Worm (Caenorhabditis elegans) whole organism, L1 larva: ENCODE results near the gene cnb-1.
"Not testable (repeated sequence)": the region's sequence is repeated elsewhere in the genome, so short reads cannot be mapped to it uniquely, and the experiment has no call there.

Experiments
- C34B4.2 ChIP-seq: sonication (generic microtip); optimal IDR thresholded peaks from 2 replicates; lab custom pipeline; 2017; ENCODE audit warnings: mild to moderate bottlenecking, missing genetic modification characterization, missing compliant biosample characterization
- F16B12.6 ChIP-seq: fragments of 150-350 bp; optimal IDR thresholded peaks from 2 replicates; lab custom pipeline; 2014; ENCODE audit warnings: missing biosample characterization, missing genetic modification characterization
- Y116A8C.19 ChIP-seq: sonication (generic microtip); optimal IDR thresholded peaks from 2 replicates; lab custom pipeline; 2016; ENCODE audit warnings: missing compliant biosample characterization, missing genetic modification characterization, borderline replicate concordance
- alr-1 ChIP-seq: fragments of 200-800 bp; sonication (Bioruptor generic); optimal IDR thresholded peaks from 2 replicates; lab custom pipeline; 2018; ENCODE audit warnings: borderline replicate concordance, mild to moderate bottlenecking, missing genetic modification characterization, missing compliant biosample characterization
- ama-1 ChIP-seq: fragments of 150-350 bp; optimal IDR thresholded peaks from 2 replicates; lab custom pipeline; 2014
- ceh-82 ChIP-seq, 3 experiments: fragments of 150-350 bp in 1 of 3; sonication (generic microtip) in 2 of 3; optimal IDR thresholded peaks; 2 replicates each; lab custom pipeline; 2014 to 2017; ENCODE audit warnings: missing biosample characterization in 3 of 3, missing genetic modification characterization in 3 of 3
- ceh-88 ChIP-seq: fragments of 200-800 bp; sonication (Bioruptor generic); IDR thresholded peaks from 2 replicates; pipeline ENCODE4 v1.3.6; 2022; ENCODE audit warnings: missing genetic modification characterization, missing compliant biosample characterization
- efl-1 ChIP-seq, 4 experiments: fragments of 150-350 bp; optimal IDR thresholded peaks in 3 of 4; peaks in 1 of 4; 1 replicate in 1 of 4; 2 replicates in 3 of 4; lab custom pipeline; 2014; ENCODE audit warnings: missing biosample characterization in 2 of 4, missing genetic modification characterization in 2 of 4, missing genetic modification reagents in 2 of 4
- efl-3 ChIP-seq: fragments of 200-800 bp; sonication (Bioruptor generic); optimal IDR thresholded peaks from 2 replicates; lab custom pipeline; 2018; ENCODE audit warnings: mild to moderate bottlenecking, missing genetic modification characterization, missing compliant biosample characterization
- elt-2 ChIP-seq: sonication (generic microtip); optimal IDR thresholded peaks from 2 replicates; lab custom pipeline; 2016; ENCODE audit warnings: missing genetic modification characterization, mild to moderate bottlenecking, inconsistent platforms, missing compliant biosample characterization, missing genetic modification reagents
- elt-3 ChIP-seq, 6 experiments: fragments of 150-350 bp in 1 of 6; sonication (generic microtip); optimal IDR thresholded peaks; 2 replicates each; lab custom pipeline; 2017 to 2018; ENCODE audit warnings: missing biosample characterization in 6 of 6, missing genetic modification characterization in 6 of 6, inconsistent platforms in 1 of 6
- ets-5 ChIP-seq: fragments of 200-800 bp; sonication (Bioruptor generic); IDR thresholded peaks from 2 replicates; pipeline ENCODE4 v1.3.6; 2022; ENCODE audit warnings: missing genetic modification characterization, missing compliant biosample characterization
- grh-1 ChIP-seq: fragments of 200-800 bp; sonication (Bioruptor generic); IDR thresholded peaks from 2 replicates; pipeline ENCODE4 v1.3.6; 2022; ENCODE audit warnings: missing genetic modification reagents, missing genetic modification characterization, missing compliant biosample characterization
- hlh-17 ChIP-seq: fragments of 200-800 bp; sonication (Bioruptor generic); optimal IDR thresholded peaks from 2 replicates; lab custom pipeline; 2018; ENCODE audit warnings: missing genetic modification characterization, mild to moderate bottlenecking, missing compliant biosample characterization, moderate library complexity, borderline replicate concordance
- irx-1 ChIP-seq: sonication (generic microtip); optimal IDR thresholded peaks from 2 replicates; lab custom pipeline; 2016; ENCODE audit warnings: missing genetic modification characterization, missing compliant biosample characterization
- jun-1 ChIP-seq: fragments of 150-350 bp; optimal IDR thresholded peaks from 2 replicates; lab custom pipeline; 2014; ENCODE audit warnings: missing biosample characterization, missing genetic modification reagents, missing genetic modification characterization
- lin-14 ChIP-seq: fragments of 200-800 bp; sonication (Bioruptor generic); optimal IDR thresholded peaks from 2 replicates; lab custom pipeline; 2018; ENCODE audit warnings: mild to moderate bottlenecking, missing genetic modification characterization, moderate library complexity, missing compliant biosample characterization
- lin-39 ChIP-seq: fragments of 150-350 bp; optimal IDR thresholded peaks from 2 replicates; lab custom pipeline; 2014; ENCODE audit warnings: missing biosample characterization, missing genetic modification reagents, missing genetic modification characterization
- lsy-2 ChIP-seq, 2 experiments: fragments of 150-350 bp; optimal IDR thresholded peaks; 2 replicates each; lab custom pipeline; 2014; ENCODE audit warnings: missing biosample characterization in 2 of 2, missing genetic modification characterization in 2 of 2
- mab-9 ChIP-seq: fragments of 200-800 bp; sonication (Bioruptor generic); IDR thresholded peaks from 2 replicates; pipeline ENCODE4 v1.3.6; 2022; ENCODE audit warnings: missing genetic modification reagents, missing genetic modification characterization, missing compliant biosample characterization
- nhr-19 ChIP-seq: fragments of 200-800 bp; sonication (Bioruptor generic); conservative IDR thresholded peaks from 2 replicates; pipeline ENCODE4 v1.3.6; 2022; ENCODE audit warnings: missing genetic modification characterization, missing compliant biosample characterization
- nhr-20 ChIP-seq: sonication (generic microtip); optimal IDR thresholded peaks from 2 replicates; lab custom pipeline; 2016; ENCODE audit warnings: mild to moderate bottlenecking, missing genetic modification characterization, missing compliant biosample characterization
- nhr-28 ChIP-seq: fragments of 150-350 bp; optimal IDR thresholded peaks from 2 replicates; lab custom pipeline; 2014; ENCODE audit warnings: missing biosample characterization, missing genetic modification characterization
- nhr-47 ChIP-seq: sonication (generic microtip); optimal IDR thresholded peaks from 2 replicates; lab custom pipeline; 2016; ENCODE audit warnings: mild to moderate bottlenecking, missing genetic modification characterization, moderate library complexity, missing compliant biosample characterization
- nhr-71 ChIP-seq: sonication (generic microtip); optimal IDR thresholded peaks from 2 replicates; lab custom pipeline; 2016; ENCODE audit warnings: mild to moderate bottlenecking, missing genetic modification characterization, moderate library complexity, missing compliant biosample characterization
- nhr-90 ChIP-seq: sonication (generic microtip); optimal IDR thresholded peaks from 2 replicates; lab custom pipeline; 2016; ENCODE audit warnings: mild to moderate bottlenecking, missing genetic modification characterization, missing compliant biosample characterization; ENCODE audit not compliant: poor library complexity
- pag-3 ChIP-seq: sonication (generic microtip); optimal IDR thresholded peaks from 2 replicates; lab custom pipeline; 2017; ENCODE audit warnings: missing genetic modification characterization, mild to moderate bottlenecking, missing compliant biosample characterization, antibody characterized with exemption, borderline replicate concordance; ENCODE audit not compliant: insufficient read depth
- rnt-1 ChIP-seq: sonication (generic microtip); optimal IDR thresholded peaks from 2 replicates; lab custom pipeline; 2016; ENCODE audit warnings: mild to moderate bottlenecking, missing genetic modification characterization, moderate library complexity, missing compliant biosample characterization
- skn-1 ChIP-seq: fragments of 150-350 bp; optimal IDR thresholded peaks from 2 replicates; lab custom pipeline; 2014; ENCODE audit warnings: missing biosample characterization, missing genetic modification characterization
- unc-62 ChIP-seq: fragments of 150-350 bp; optimal IDR thresholded peaks from 2 replicates; lab custom pipeline; 2014; ENCODE audit warnings: missing biosample characterization, missing genetic modification reagents, missing genetic modification characterization
- unc-98 ChIP-seq: fragments of 200-800 bp; sonication (Bioruptor generic); IDR thresholded peaks from 2 replicates; pipeline ENCODE4 v1.3.6; 2022; ENCODE audit warnings: missing genetic modification characterization, missing compliant biosample characterization
- zip-4 ChIP-seq: fragments of 200-800 bp; sonication (Bioruptor generic); optimal IDR thresholded peaks from 2 replicates; lab custom pipeline; 2018; ENCODE audit warnings: mild to moderate bottlenecking, missing genetic modification characterization, moderate library complexity, missing compliant biosample characterization
- ztf-4 ChIP-seq: fragments of 150-350 bp; optimal IDR thresholded peaks from 2 replicates; lab custom pipeline; 2014; ENCODE audit warnings: missing biosample characterization, missing genetic modification characterization

cnb-1 gene

DNA sequence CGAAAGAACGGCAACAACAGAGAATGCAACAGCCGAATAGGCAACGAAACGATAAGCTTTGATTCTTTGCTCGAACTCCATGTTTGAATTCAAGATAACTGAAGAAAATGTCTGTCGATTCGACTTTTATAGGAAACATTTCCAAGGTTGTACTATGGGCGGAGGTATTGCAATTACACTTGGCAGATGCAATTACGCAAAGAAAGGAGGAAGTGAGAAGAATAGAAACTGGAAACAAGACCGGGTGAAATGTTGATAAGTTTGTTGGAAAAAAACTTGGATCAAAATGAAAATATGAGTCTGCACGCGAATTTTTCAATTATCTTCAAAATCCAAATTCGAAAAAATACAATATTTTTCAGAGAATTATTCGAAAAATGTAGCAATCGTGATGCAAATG, 14.2 kb downstream of the cnb-1 start, which contains the start of gene col-155:
Gene col-155 (minus strand): TSS at position 101 of the 400 bp plus-strand sequence.
- TF ChIP-seq lsy-2 (tag; optimal IDR thresholded peaks at IDR 0.05; lab: Kevin White, UChicago), result no peak
- no peak for TF ChIP-seq ceh-82 (tag; optimal IDR thresholded peaks at IDR 0.05; lab: Kevin White, UChicago)
- TF ChIP-seq efl-3, result no peak
- TF ChIP-seq ztf-4, result no peak
- TF ChIP-seq jun-1 (tag; lab: Kevin White, UChicago), result no peak
- TF ChIP-seq unc-98 (GFP tag; lab: Robert Waterston, UW), result no peak
- no peak for TF ChIP-seq nhr-47 (tag; lab: Kevin White, UChicago)
- no peak for TF ChIP-seq hlh-17 (GFP tag; lab: Kevin White, UChicago)
- TF ChIP-seq zip-4 (GFP tag; lab: Kevin White, UChicago), result no peak

DNA sequence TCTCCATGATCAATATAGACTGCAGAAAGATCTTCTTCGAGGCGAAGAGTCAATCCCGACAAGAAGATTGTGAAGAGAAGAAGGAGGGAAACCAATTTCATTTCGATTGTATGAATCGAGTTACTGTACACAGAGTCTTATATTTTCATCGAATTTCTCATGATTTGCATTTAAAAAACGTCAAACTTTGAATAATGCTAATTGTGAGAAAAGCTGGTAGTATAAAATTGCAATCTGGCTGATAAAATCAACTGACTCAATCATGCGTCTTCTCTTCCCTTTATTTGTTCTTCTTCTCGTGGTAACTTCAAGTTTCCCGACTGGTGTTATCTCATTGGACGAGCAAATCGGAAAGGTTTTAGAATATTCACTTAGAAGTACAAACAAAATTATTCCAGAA, 14.9 kb downstream of the cnb-1 start, which contains the start of the genes K03B8.11 and K03B8.14:
Gene K03B8.11 (minus strand): TSS at position 101 of the 400 bp plus-strand sequence.
Gene K03B8.14 (plus strand): TSS at position 110 of the 400 bp plus-strand sequence.
- TF ChIP-seq C34B4.2 (tag; lab: Kevin White, UChicago) (no peak), hlh-17 (GFP tag; lab: Kevin White, UChicago) (no peak), nhr-20 (tag; lab: Kevin White, UChicago) (no peak), pag-3 (tag; lab: Kevin White, UChicago) (no peak), mab-9 (GFP tag; lab: Robert Waterston, UW) (no peak), lin-14 (no peak), elt-2 (tag; lab: Kevin White, UChicago) (no peak), Y116A8C.19 (no peak), ets-5 (GFP tag; lab: Robert Waterston, UW) (no peak), grh-1 (no peak), ama-1 (no peak)

DNA sequence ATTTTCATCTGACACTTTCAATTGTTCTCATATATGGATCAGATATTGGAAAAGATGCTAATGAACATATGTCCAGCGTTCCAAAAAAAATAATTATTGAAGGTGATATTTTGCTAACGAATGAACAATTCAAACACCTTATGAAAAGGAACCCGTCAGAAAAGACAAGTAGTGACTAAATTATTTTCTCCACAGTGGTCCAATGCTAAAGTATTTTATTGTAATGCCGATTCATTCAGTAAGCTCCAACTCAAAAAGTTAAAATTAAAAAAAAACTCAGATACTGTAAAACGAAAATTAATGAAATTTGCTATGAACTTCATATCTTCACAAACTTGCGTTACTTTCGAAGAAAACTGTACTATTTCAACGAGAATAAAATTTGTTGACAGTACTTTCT, 16.5 kb downstream of the cnb-1 start, which contains the start of gene nas-16:
Gene nas-16 (plus strand): TSS at position 301 of the 400 bp plus-strand sequence.
- TF ChIP-seq elt-3 (tag; optimal IDR thresholded peaks at IDR 0.05; lab: Kevin White, UChicago), result no peak
- TF ChIP-seq nhr-28 (tag; lab: Kevin White, UChicago), result no peak
- no peak for TF ChIP-seq nhr-71
- TF ChIP-seq unc-62 (GFP tag; lab: Kevin White, UChicago), result no peak
- TF ChIP-seq nhr-19, result no peak
- TF ChIP-seq ceh-88, result no peak
- TF ChIP-seq F16B12.6, result no peak
- no peak for TF ChIP-seq irx-1
- TF ChIP-seq alr-1, result no peak
- no peak for TF ChIP-seq Y116A8C.19
- TF ChIP-seq rnt-1 (tag; lab: Kevin White, UChicago), result no peak

DNA sequence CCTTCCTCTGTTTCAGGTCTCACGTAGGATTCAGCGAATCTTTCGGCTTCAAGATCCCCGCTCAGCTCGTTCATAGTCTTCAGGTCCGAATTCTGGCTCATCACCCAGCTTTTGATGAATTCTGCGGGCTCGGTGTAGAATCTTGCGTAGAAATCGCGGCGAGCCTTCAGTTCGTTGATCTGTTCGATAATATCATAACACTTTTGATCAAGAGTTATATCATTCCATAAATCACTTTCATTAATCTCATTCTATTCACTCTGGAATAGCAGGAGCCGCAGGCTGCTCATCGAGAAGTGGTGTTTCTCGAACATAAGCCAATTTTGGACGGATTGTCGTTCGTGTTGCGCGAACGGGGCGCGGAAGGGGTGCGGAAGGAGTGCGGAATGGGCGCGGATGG, 19.5 kb downstream of the cnb-1 start, which contains the start of gene K03B8.4:
Gene K03B8.4 (minus strand): TSS at position 101 of the 400 bp plus-strand sequence.
- not testable (repeated sequence) for TF ChIP-seq nhr-90 (tag; lab: Kevin White, UChicago); ztf-4; efl-1 (optimal IDR thresholded peaks at IDR 0.05; lab: Kevin White, UChicago); efl-1 (GFP tag; optimal IDR thresholded peaks at IDR 0.05 in 1 of 2; lab: Kevin White, UChicago)

DNA sequence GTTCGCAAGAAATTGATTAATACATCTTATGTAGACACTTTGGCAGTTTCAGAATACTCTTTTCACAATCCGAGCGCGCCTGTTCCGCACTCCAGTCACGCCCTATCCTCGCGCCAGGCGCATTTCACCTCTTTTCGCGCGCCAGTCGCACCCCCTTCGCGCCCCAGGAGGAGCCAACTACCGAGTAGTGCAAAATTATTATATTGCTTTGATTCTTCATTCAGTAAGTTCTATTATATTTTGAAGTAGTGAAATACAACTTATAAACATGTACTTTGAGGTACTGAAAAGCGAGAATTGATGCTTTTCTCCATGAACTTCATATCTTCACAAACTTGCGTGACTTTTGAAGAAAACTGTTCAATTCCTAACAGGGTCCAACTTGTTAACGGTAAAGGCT, 20.6 kb downstream of the cnb-1 start, which contains the start of gene nas-18:
Gene nas-18 (plus strand): TSS at position 301 of the 400 bp plus-strand sequence.
- TF ChIP-seq skn-1 (tag; lab: Kevin White, UChicago); lin-39 (tag; lab: Kevin White, UChicago); zip-4 (GFP tag; lab: Kevin White, UChicago): not testable (repeated sequence)
